Worm (Caenorhabditis elegans): Measurements from ENCODE around the gene C48A7.16.

DNA sequence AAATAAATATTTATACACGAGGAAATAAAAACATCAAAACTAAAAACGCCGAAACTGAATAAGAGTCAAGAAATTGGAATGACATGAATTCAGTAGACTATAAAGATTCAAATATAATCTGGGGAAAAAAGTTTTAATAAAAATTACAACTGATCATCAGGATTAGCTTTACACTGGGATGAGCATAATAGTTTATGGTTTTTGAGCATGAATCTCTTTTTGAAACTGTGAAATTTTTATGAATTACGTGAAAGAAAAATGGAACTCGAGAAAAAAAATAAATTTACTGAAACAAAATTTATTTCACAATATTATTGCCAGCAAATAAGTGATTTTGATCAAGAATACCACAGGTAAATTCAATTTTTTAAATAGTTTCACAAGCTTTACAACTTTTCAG lies 42.3 kb downstream of the C48A7.16 start, which contains the start of gene B0496.2:
- TF ChIP-seq hmbx-1 (tag; optimal IDR thresholded peaks at IDR 0.05) (no peak), ceh-13 (GFP tag; optimal IDR thresholded peaks at IDR 0.05) (no peak), hnd-1 (tag; optimal IDR thresholded peaks at IDR 0.05) (no peak), flt-1 (GFP tag; IDR thresholded peaks at IDR 0.05) (no peak), F13C5.2 (tag; optimal IDR thresholded peaks at IDR 0.05) (no peak), ama-1 (optimal IDR thresholded peaks at IDR 0.05) (no peak), B0310.2 (tag; optimal IDR thresholded peaks at IDR 0.05) (no peak), tbx-11 (GFP tag; IDR thresholded peaks at IDR 0.05) (no peak)
